Fruit fly (Drosophila melanogaster) whole organism, embryonic: ENCODE data around the gene CG15717.

Experiments used
- Bgb ChIP-seq: fragments of 200-800 bp; sonication (Bioruptor generic); IDR thresholded peaks from 2 replicates; pipeline ENCODE4 v1.3.6; 2022; ENCODE audit warnings: missing biosample characterization, missing genetic modification characterization; ENCODE audit not compliant: partially characterized antibody
- CG10543 ChIP-seq: fragments of 200-800 bp; sonication (Bioruptor generic); optimal IDR thresholded peaks from 3 replicates; lab custom pipeline; 2017; ENCODE audit warnings: missing biosample characterization, mild to moderate bottlenecking, missing genetic modification characterization, moderate library complexity
- CG12219 ChIP-seq: fragments of 200-800 bp; sonication (Bioruptor generic); optimal IDR thresholded peaks from 3 replicates; lab custom pipeline; 2018; ENCODE audit warnings: missing biosample characterization, mild to moderate bottlenecking, missing genetic modification characterization
- CG12659 ChIP-seq: fragments of 200-800 bp; sonication (Bioruptor generic); optimal IDR thresholded peaks from 3 replicates; lab custom pipeline; 2017; ENCODE audit warnings: mild to moderate bottlenecking, missing biosample characterization, missing genetic modification reagents, missing genetic modification characterization
- CG14014 ChIP-seq: fragments of 200-800 bp; sonication (Bioruptor generic); IDR thresholded peaks from 2 replicates; pipeline ENCODE4 v1.3.6; 2022; ENCODE audit warnings: missing biosample characterization, missing genetic modification characterization
- CG14050 ChIP-seq: fragments of 200-800 bp; sonication (Bioruptor generic); IDR thresholded peaks from 3 replicates; pipeline ENCODE4 v1.3.6; 2022; ENCODE audit warnings: missing biosample characterization, missing genetic modification characterization
- CG1602 ChIP-seq: fragments of 200-800 bp; sonication (Bioruptor generic); optimal IDR thresholded peaks from 3 replicates; lab custom pipeline; 2016; ENCODE audit warnings: missing biosample characterization, missing genetic modification characterization
- CG1603 ChIP-seq: fragments of 200-800 bp; sonication (Bioruptor generic); optimal IDR thresholded peaks from 2 replicates; lab custom pipeline; 2019; ENCODE audit warnings: missing biosample characterization, mild to moderate bottlenecking, missing genetic modification characterization, moderate library complexity
- CG17361 ChIP-seq: fragments of 200-800 bp; sonication (Bioruptor generic); IDR thresholded peaks from 3 replicates; pipeline ENCODE4 v1.3.6; 2022; ENCODE audit warnings: missing biosample characterization, missing genetic modification characterization
- CG18619 ChIP-seq: fragments of 200-800 bp; sonication (Bioruptor generic); optimal IDR thresholded peaks from 3 replicates; lab custom pipeline; 2017; ENCODE audit warnings: missing biosample characterization, mild to moderate bottlenecking, missing genetic modification characterization
- CG18764 ChIP-seq: fragments of 200-800 bp; sonication (Bioruptor generic); optimal IDR thresholded peaks from 3 replicates; lab custom pipeline; 2016; ENCODE audit warnings: missing biosample characterization, missing genetic modification characterization
- CG2202 ChIP-seq: fragments of 200-800 bp; sonication (Bioruptor generic); optimal IDR thresholded peaks from 2 replicates; lab custom pipeline; 2018; ENCODE audit warnings: missing biosample characterization, mild to moderate bottlenecking, missing genetic modification characterization
- CG2712 ChIP-seq: fragments of 200-800 bp; optimal IDR thresholded peaks from 3 replicates; lab custom pipeline; 2019; ENCODE audit warnings: missing biosample characterization, mild to moderate bottlenecking, missing genetic modification characterization, moderate library complexity
- CG30403 ChIP-seq: fragments of 200-800 bp; sonication (Bioruptor generic); optimal IDR thresholded peaks from 3 replicates; lab custom pipeline; 2016; ENCODE audit warnings: missing biosample characterization, missing genetic modification characterization
- CG34376 ChIP-seq: fragments of 200-800 bp; sonication (Bioruptor generic); optimal IDR thresholded peaks from 2 replicates; lab custom pipeline; 2018; ENCODE audit warnings: missing biosample characterization, mild to moderate bottlenecking, missing genetic modification characterization
- CG3838 ChIP-seq: fragments of 200-800 bp; sonication (Bioruptor generic); optimal IDR thresholded peaks from 3 replicates; lab custom pipeline; 2016; ENCODE audit warnings: missing biosample characterization, missing genetic modification characterization
- CG42726 ChIP-seq: fragments of 200-800 bp; sonication (Bioruptor generic); IDR thresholded peaks from 2 replicates; pipeline ENCODE4 v1.3.6; 2022; ENCODE audit warnings: missing biosample characterization, missing genetic modification characterization; ENCODE audit not compliant: partially characterized antibody
- CG5953 ChIP-seq: fragments of 200-800 bp; sonication (Bioruptor generic); IDR thresholded peaks from 2 replicates; pipeline ENCODE4 v1.3.6; 2022; ENCODE audit warnings: missing biosample characterization, missing genetic modification characterization
- CG6813 ChIP-seq: fragments of 200-800 bp; sonication (Bioruptor generic); optimal IDR thresholded peaks from 2 replicates; lab custom pipeline; 2017; ENCODE audit warnings: missing biosample characterization, missing genetic modification characterization, mild to moderate bottlenecking, moderate library complexity, missing genetic modification reagents
- CG7556 ChIP-seq: fragments of 200-800 bp; sonication (Bioruptor generic); optimal IDR thresholded peaks from 2 replicates; lab custom pipeline; 2017; ENCODE audit warnings: missing biosample characterization, mild to moderate bottlenecking, missing genetic modification characterization
- CG9609 ChIP-seq: fragments of 200-800 bp; sonication (Bioruptor generic); optimal IDR thresholded peaks from 3 replicates; lab custom pipeline; 2016; ENCODE audit warnings: missing biosample characterization, missing genetic modification characterization
- CG9797 ChIP-seq: fragments of 200-800 bp; sonication (Bioruptor generic); optimal IDR thresholded peaks from 3 replicates; lab custom pipeline; 2018; ENCODE audit warnings: missing biosample characterization, mild to moderate bottlenecking, missing genetic modification characterization
- Doc2 ChIP-seq: fragments of 200-800 bp; sonication (Bioruptor generic); IDR thresholded peaks from 2 replicates; pipeline ENCODE4 v1.3.6; 2022; ENCODE audit warnings: missing biosample characterization, missing genetic modification characterization
- GATAe ChIP-seq: fragments of 200-800 bp; sonication (Bioruptor generic); conservative IDR thresholded peaks from 2 replicates; pipeline ENCODE4 v1.3.6; 2022; ENCODE audit warnings: missing biosample characterization, missing genetic modification characterization
- Hr78 ChIP-seq, 2 experiments: fragments of 200-800 bp in 1 of 2; fragments of >200 bp in 1 of 2; sonication (Bioruptor generic) in 1 of 2; optimal IDR thresholded peaks; 2 replicates each; lab custom pipeline; 2017 to 2019; ENCODE audit warnings: missing biosample characterization in 2 of 2, missing genetic modification characterization in 2 of 2, mild to moderate bottlenecking in 1 of 2, moderate library complexity in 1 of 2
- Lhr ChIP-seq: fragments of 200-800 bp; sonication (Bioruptor generic); optimal IDR thresholded peaks from 3 replicates; lab custom pipeline; 2017; ENCODE audit warnings: mild to moderate bottlenecking, missing biosample characterization, missing genetic modification reagents, missing genetic modification characterization
- MESR4 ChIP-seq: fragments of 200-800 bp; sonication (Bioruptor generic); optimal IDR thresholded peaks from 2 replicates; lab custom pipeline; 2018; ENCODE audit warnings: missing biosample characterization, mild to moderate bottlenecking, missing genetic modification characterization, moderate library complexity
- Mes4 ChIP-seq: fragments of 200-800 bp; sonication (Bioruptor generic); optimal IDR thresholded peaks from 2 replicates; lab custom pipeline; 2016; ENCODE audit warnings: missing biosample characterization, missing genetic modification characterization
- Myb ChIP-seq: fragments of 200-800 bp; sonication (Bioruptor generic); optimal IDR thresholded peaks from 2 replicates; lab custom pipeline; 2016; ENCODE audit warnings: missing biosample characterization, missing genetic modification characterization
- Nf-YA ChIP-seq: fragments of 200-800 bp; sonication (Bioruptor generic); IDR thresholded peaks from 2 replicates; pipeline ENCODE4 v1.3.6; 2022; ENCODE audit warnings: missing biosample characterization, missing genetic modification characterization
- Oaz ChIP-seq: fragments of 200-800 bp; sonication (Bioruptor generic); IDR thresholded peaks from 2 replicates; pipeline ENCODE4 v1.3.6; 2022; ENCODE audit warnings: missing biosample characterization, missing genetic modification characterization
- Spps ChIP-seq: fragments of 200-800 bp; sonication (Bioruptor generic); optimal IDR thresholded peaks from 2 replicates; lab custom pipeline; 2018; ENCODE audit warnings: missing biosample characterization, mild to moderate bottlenecking, missing genetic modification characterization
- YL-1 ChIP-seq: fragments of 200-800 bp; sonication (Bioruptor generic); optimal IDR thresholded peaks from 3 replicates; lab custom pipeline; 2017; ENCODE audit warnings: missing biosample characterization, mild to moderate bottlenecking, missing genetic modification characterization
- cas ChIP-seq: fragments of 200-800 bp; sonication (Bioruptor generic); IDR thresholded peaks from 2 replicates; pipeline ENCODE4 v1.3.6; 2022; ENCODE audit warnings: missing biosample characterization, missing genetic modification characterization
- fu2 ChIP-seq: fragments of 200-800 bp; sonication (Bioruptor generic); optimal IDR thresholded peaks from 2 replicates; lab custom pipeline; 2016; ENCODE audit warnings: missing biosample characterization, missing genetic modification characterization
- gfzf ChIP-seq: fragments of 200-800 bp; sonication (Bioruptor generic); optimal IDR thresholded peaks from 2 replicates; lab custom pipeline; 2016; ENCODE audit warnings: missing biosample characterization, mild to moderate bottlenecking, missing genetic modification characterization, moderate library complexity
- hb ChIP-seq: fragments of 200-800 bp; sonication (Bioruptor generic); IDR thresholded peaks from 3 replicates; pipeline ENCODE4 v1.3.6; 2022; ENCODE audit warnings: missing biosample characterization, missing genetic modification characterization; ENCODE audit not compliant: partially characterized antibody
- hkb ChIP-seq, 2 experiments: fragments of 200-800 bp in 1 of 2; fragments of >200 bp in 1 of 2; sonication (Bioruptor generic) in 1 of 2; IDR thresholded peaks in 1 of 2; optimal IDR thresholded peaks in 1 of 2; 2 replicates each; pipeline versions ENCODE4 v1.3.6 to Lab custom; 2017 to 2022; ENCODE audit warnings: missing biosample characterization in 1 of 2, missing genetic modification characterization in 1 of 2
- nerfin-1 ChIP-seq: fragments of 200-800 bp; sonication (Bioruptor generic); optimal IDR thresholded peaks from 3 replicates; lab custom pipeline; 2019; ENCODE audit warnings: missing biosample characterization, mild to moderate bottlenecking, missing genetic modification characterization, moderate library complexity
- pfk ChIP-seq: fragments of 200-800 bp; sonication (Bioruptor generic); optimal IDR thresholded peaks from 2 replicates; lab custom pipeline; 2018; ENCODE audit warnings: missing biosample characterization, mild to moderate bottlenecking, missing genetic modification characterization, moderate library complexity
- pita ChIP-seq: fragments of 200-800 bp; sonication (Bioruptor generic); optimal IDR thresholded peaks from 2 replicates; lab custom pipeline; 2017; ENCODE audit warnings: missing biosample characterization, mild to moderate bottlenecking, missing genetic modification characterization
- sens ChIP-seq: fragments of 200-800 bp; sonication (Bioruptor generic); peaks from one replicate; lab custom pipeline; 2016; ENCODE audit warnings: missing biosample characterization, missing genetic modification characterization
- sim ChIP-seq: fragments of 200-800 bp; sonication (Bioruptor generic); IDR thresholded peaks from 2 replicates; pipeline ENCODE4 v1.3.6; 2022; ENCODE audit warnings: missing biosample characterization, missing genetic modification characterization
- sima ChIP-seq: fragments of 200-800 bp; sonication (Bioruptor generic); optimal IDR thresholded peaks from 2 replicates; lab custom pipeline; 2016; ENCODE audit warnings: missing biosample characterization, missing genetic modification characterization
- sisA ChIP-seq: fragments of 200-800 bp; sonication (Bioruptor generic); IDR thresholded peaks from 2 replicates; pipeline ENCODE4 v1.3.6; 2022; ENCODE audit warnings: missing biosample characterization, missing genetic modification characterization
- ssp ChIP-seq: fragments of 200-800 bp; sonication (Bioruptor generic); IDR thresholded peaks from 2 replicates; pipeline ENCODE4 v1.3.6; 2022; ENCODE audit warnings: missing biosample characterization, missing genetic modification characterization
- tio ChIP-seq: fragments of 200-800 bp; sonication (Bioruptor generic); optimal IDR thresholded peaks from 2 replicates; lab custom pipeline; 2017; ENCODE audit warnings: missing biosample characterization, missing genetic modification characterization, inconsistent platforms
- trh ChIP-seq: fragments of 200-800 bp; sonication (Bioruptor generic); optimal IDR thresholded peaks from 2 replicates; lab custom pipeline; 2016; ENCODE audit warnings: missing biosample characterization, missing genetic modification characterization
- unc-4 ChIP-seq: fragments of 200-800 bp; sonication (Bioruptor generic); IDR thresholded peaks from 2 replicates; pipeline ENCODE4 v1.3.6; 2022; ENCODE audit warnings: missing biosample characterization, missing genetic modification characterization; ENCODE audit not compliant: partially characterized antibody
- unpg ChIP-seq: fragments of 200-800 bp; sonication (Bioruptor generic); optimal IDR thresholded peaks from 3 replicates; lab custom pipeline; 2018; ENCODE audit warnings: missing biosample characterization, mild to moderate bottlenecking, missing genetic modification characterization, moderate library complexity
- zf30C ChIP-seq: fragments of 200-800 bp; sonication (Bioruptor generic); optimal IDR thresholded peaks from 3 replicates; lab custom pipeline; 2018; ENCODE audit warnings: missing biosample characterization, mild to moderate bottlenecking, missing genetic modification characterization

CG15717 gene

dm6 chrX:13154783-13155182 is 26.0 kb downstream of the CG15717 start, which contains the start of the genes CG4318 and CG4332 (continued):
- no peak for TF ChIP-seq nerfin-1 (tag; lab: Kevin White, UChicago)
- no peak for TF ChIP-seq CG12659 (GFP tag; lab: Kevin White, UChicago)
- TF ChIP-seq CG2712 = no peak
- no peak for TF ChIP-seq sens
- TF ChIP-seq CG10543 (GFP tag; lab: Kevin White, UChicago) = no peak
- no peak for TF ChIP-seq CG14014
- no peak for TF ChIP-seq gfzf (GFP tag; lab: Kevin White, UChicago)
- TF ChIP-seq Nf-YA (GFP tag; lab: Robert Waterston, UW) = no peak
- TF ChIP-seq unc-4 (GFP tag; lab: Robert Waterston, UW) = peak; percentile 86
- no peak for TF ChIP-seq unpg
- TF ChIP-seq hb = peak; percentile 74
- TF ChIP-seq CG1602 = no peak
- no peak for TF ChIP-seq Spps (tag; lab: Kevin White, UChicago)
- no peak for TF ChIP-seq CG14050 (GFP tag; lab: Robert Waterston, UW)
- TF ChIP-seq CG30403 (GFP tag; lab: Kevin White, UChicago) = no peak
- peak; percentile 92 for TF ChIP-seq Bgb
- no peak for TF ChIP-seq trh (GFP tag; lab: Kevin White, UChicago)
- TF ChIP-seq pfk (GFP tag; lab: Kevin White, UChicago) = no peak
- peak; percentile 48 for TF ChIP-seq MESR4 (GFP tag; lab: Kevin White, UChicago)
- no peak for TF ChIP-seq CG6813
- no peak for TF ChIP-seq cas (GFP tag; lab: Robert Waterston, UW)
- TF ChIP-seq CG42726 (GFP tag; lab: Robert Waterston, UW) = peak; percentile 84
- no peak for TF ChIP-seq Lhr (GFP tag; lab: Kevin White, UChicago)
- no peak for TF ChIP-seq sim (GFP tag; lab: Robert Waterston, UW)
- TF ChIP-seq, all 482 proteins: peak for 59

DNA sequence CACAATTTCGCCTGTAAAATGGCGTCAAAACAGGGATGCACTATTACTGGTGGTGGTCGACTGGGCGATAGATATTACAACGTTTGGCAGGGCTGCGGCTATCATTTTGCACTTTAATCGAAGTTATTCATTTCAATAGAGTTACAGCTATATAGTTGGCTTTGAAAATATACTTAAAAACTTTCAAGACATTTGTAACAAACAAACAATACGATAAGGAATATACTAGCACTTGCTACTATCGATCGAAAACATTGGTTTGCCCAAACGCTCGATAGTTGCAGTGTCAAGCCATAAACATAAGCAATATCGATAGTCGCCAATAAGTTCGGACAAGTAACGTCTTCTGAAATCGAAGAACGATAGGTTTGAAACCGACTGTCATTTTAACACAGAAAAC is 30.7 kb downstream of the CG15717 start, which contains the start of the genes Bap60 and CG12096:
TSS of gene Bap60 (minus strand) at position 28 of the 400 bp plus-strand sequence.
TSS of gene CG12096 (plus strand) at position 124 of the 400 bp plus-strand sequence.
- TF ChIP-seq Doc2 (no peak), GATAe (GFP tag; lab: Robert Waterston, UW) (no peak), CG12219 (GFP tag; lab: Kevin White, UChicago) (peak; percentile 35), CG3838 (GFP tag; lab: Kevin White, UChicago) (no peak), sisA (GFP tag; lab: Robert Waterston, UW) (peak; percentile 58), Myb (GFP tag; lab: Kevin White, UChicago) (peak; percentile 93), CG2202 (peak; percentile 46), YL-1 (GFP tag; lab: Kevin White, UChicago) (peak; percentile 82), CG34376 (GFP tag; lab: Kevin White, UChicago) (peak; percentile 57), CG7556 (GFP tag; lab: Kevin White, UChicago) (peak; percentile 60), Hr78 (GFP tag; optimal IDR thresholded peaks at IDR 0.05; lab: Kevin White, UChicago) (no peak), ssp (GFP tag; lab: Robert Waterston, UW) (peak; percentile 63), pita (no peak), CG9797 (GFP tag; lab: Kevin White, UChicago) (peak; percentile 55), fu2 (peak; percentile 88), CG9609 (GFP tag; lab: Kevin White, UChicago) (peak; percentile 69), zf30C (GFP tag; lab: Kevin White, UChicago) (no peak), CG18764 (GFP tag; lab: Kevin White, UChicago) (peak; percentile 46), CG14014 (peak; percentile 56; the same call in 1 of the 2 replicates), CG5953 (GFP tag; lab: Robert Waterston, UW) (no peak), CG1603 (tag; lab: Kevin White, UChicago) (peak; percentile 86), CG18619 (GFP tag; lab: Kevin White, UChicago) (peak; percentile 67), CG17361 (GFP tag; lab: Robert Waterston, UW) (peak; percentile 84), sima (peak; percentile 11), tio (GFP tag; lab: Kevin White, UChicago) (no peak), Mes4 (GFP tag; lab: Kevin White, UChicago) (peak; percentile 59), hkb (optimal IDR thresholded peaks at IDR 0.05; lab: Kevin White, UChicago) (peak; percentile 31), hkb (GFP tag; IDR thresholded peaks at IDR 0.05; lab: Robert Waterston, UW) (no peak), Oaz (GFP tag; lab: Robert Waterston, UW) (no peak)
